Fruit fly (Drosophila melanogaster) whole organism, embryonic: ENCODE measurements around the gene Mdh2.

Experiments
- CG10274 ChIP-seq: fragments of 200-800 bp; sonication (Bioruptor generic); optimal IDR thresholded peaks from 3 replicates; lab custom pipeline; 2017; ENCODE audit warnings: missing biosample characterization, mild to moderate bottlenecking, missing genetic modification characterization
- CG10959 ChIP-seq: fragments of 200-800 bp; sonication (Bioruptor generic); IDR thresholded peaks from 2 replicates; pipeline ENCODE4 v1.3.6; 2022; ENCODE audit warnings: missing biosample characterization, missing genetic modification characterization
- CG11695 ChIP-seq: fragments of 200-800 bp; sonication (Bioruptor generic); IDR thresholded peaks from 3 replicates; pipeline ENCODE4 v1.3.6; 2022; ENCODE audit warnings: missing biosample characterization, missing genetic modification characterization
- CG1233 ChIP-seq: fragments of 200-800 bp; sonication (Bioruptor generic); optimal IDR thresholded peaks from 4 replicates; lab custom pipeline; 2018; ENCODE audit warnings: missing biosample characterization, mild to moderate bottlenecking, missing genetic modification characterization
- CG16779 ChIP-seq: fragments of 200-800 bp; sonication (Bioruptor generic); IDR thresholded peaks from 2 replicates; pipeline ENCODE4 v1.3.6; 2022; ENCODE audit warnings: missing biosample characterization, missing genetic modification characterization
- CG3065 ChIP-seq: fragments of 200-800 bp; sonication (Bioruptor generic); optimal IDR thresholded peaks from 2 replicates; lab custom pipeline; 2016; ENCODE audit warnings: missing biosample characterization, missing genetic modification characterization
- CG31365 ChIP-seq: fragments of 200-800 bp; sonication (Bioruptor generic); optimal IDR thresholded peaks from 2 replicates; lab custom pipeline; 2018; ENCODE audit warnings: missing biosample characterization, mild to moderate bottlenecking, missing genetic modification characterization
- CG32767 ChIP-seq: fragments of 200-800 bp; sonication (Bioruptor generic); IDR thresholded peaks from 2 replicates; pipeline ENCODE4 v1.3.6; 2022; ENCODE audit warnings: missing biosample characterization, missing genetic modification characterization
- CG3847 ChIP-seq: fragments of 200-800 bp; sonication (Bioruptor generic); IDR thresholded peaks from 2 replicates; pipeline ENCODE4 v1.3.6; 2022; ENCODE audit warnings: missing biosample characterization, missing genetic modification characterization
- Ets65A ChIP-seq: fragments of 200-800 bp; sonication (Bioruptor generic); peaks from one replicate; lab custom pipeline; 2016; ENCODE audit warnings: missing biosample characterization, missing genetic modification characterization
- Fer3 ChIP-seq: fragments of 200-800 bp; sonication (Bioruptor generic); optimal IDR thresholded peaks from 2 replicates; lab custom pipeline; 2018; ENCODE audit warnings: missing biosample characterization, mild to moderate bottlenecking, missing genetic modification characterization, moderate library complexity
- Hr78 ChIP-seq, 2 experiments: fragments of 200-800 bp in 1 of 2; fragments of >200 bp in 1 of 2; sonication (Bioruptor generic) in 1 of 2; optimal IDR thresholded peaks; 2 replicates each; lab custom pipeline; 2017 to 2019; ENCODE audit warnings: missing biosample characterization in 2 of 2, missing genetic modification characterization in 2 of 2, mild to moderate bottlenecking in 1 of 2, moderate library complexity in 1 of 2
- NFAT ChIP-seq: fragments of 200-800 bp; sonication (Bioruptor generic); IDR thresholded peaks from 2 replicates; pipeline ENCODE4 v1.3.6; 2022; ENCODE audit warnings: missing biosample characterization, missing genetic modification characterization
- Sin3A ChIP-seq: fragments of >200 bp; optimal IDR thresholded peaks from 2 replicates; lab custom pipeline; 2018
- Ssrp ChIP-seq: fragments of 200-800 bp; sonication (Bioruptor generic); optimal IDR thresholded peaks from 2 replicates; lab custom pipeline; 2018; ENCODE audit warnings: missing biosample characterization, mild to moderate bottlenecking, missing genetic modification characterization, moderate library complexity
- amos ChIP-seq: fragments of 200-800 bp; sonication (Bioruptor generic); IDR thresholded peaks from 2 replicates; pipeline ENCODE4 v1.3.6; 2022; ENCODE audit warnings: missing biosample characterization, missing genetic modification characterization; ENCODE audit not compliant: partially characterized antibody
- ap ChIP-seq: fragments of 200-800 bp; sonication (Bioruptor generic); IDR thresholded peaks from 2 replicates; pipeline ENCODE4 v1.3.6; 2022; ENCODE audit warnings: missing biosample characterization, missing genetic modification characterization
- cg ChIP-seq: fragments of 200-800 bp; sonication (Bioruptor generic); optimal IDR thresholded peaks from 3 replicates; lab custom pipeline; 2019; ENCODE audit warnings: missing biosample characterization, mild to moderate bottlenecking, missing genetic modification characterization, moderate library complexity
- ci ChIP-seq: fragments of 200-800 bp; sonication (Bioruptor generic); IDR thresholded peaks from 3 replicates; pipeline ENCODE4 v1.3.6; 2022; ENCODE audit warnings: missing biosample characterization, missing genetic modification characterization
- crol ChIP-seq: fragments of 200-800 bp; sonication (Bioruptor generic); IDR thresholded peaks from 2 replicates; pipeline ENCODE4 v1.3.6; 2022; ENCODE audit warnings: missing biosample characterization, missing genetic modification characterization
- cwo ChIP-seq: fragments of 200-800 bp; sonication (Bioruptor generic); optimal IDR thresholded peaks from 3 replicates; lab custom pipeline; 2017; ENCODE audit warnings: missing biosample characterization, missing genetic modification characterization, mild to moderate bottlenecking, moderate library complexity, missing genetic modification reagents
- ewg ChIP-seq: fragments of 200-800 bp; sonication (Bioruptor generic); optimal IDR thresholded peaks from 3 replicates; lab custom pipeline; 2017; ENCODE audit warnings: mild to moderate bottlenecking, missing biosample characterization, missing genetic modification reagents, missing genetic modification characterization
- grn ChIP-seq: fragments of 200-800 bp; sonication (Bioruptor generic); optimal IDR thresholded peaks from 3 replicates; lab custom pipeline; 2017; ENCODE audit warnings: missing biosample characterization, missing genetic modification characterization
- hkb ChIP-seq, 2 experiments: fragments of 200-800 bp in 1 of 2; fragments of >200 bp in 1 of 2; sonication (Bioruptor generic) in 1 of 2; IDR thresholded peaks in 1 of 2; optimal IDR thresholded peaks in 1 of 2; 2 replicates each; pipeline versions ENCODE4 v1.3.6 to Lab custom; 2017 to 2022; ENCODE audit warnings: missing biosample characterization in 1 of 2, missing genetic modification characterization in 1 of 2
- lab ChIP-seq: fragments of 200-800 bp; sonication (Bioruptor generic); optimal IDR thresholded peaks from 3 replicates; lab custom pipeline; 2017; ENCODE audit warnings: missing biosample characterization, missing genetic modification characterization, mild to moderate bottlenecking, moderate library complexity, missing genetic modification reagents
- lilli ChIP-seq: fragments of 200-800 bp; sonication (Bioruptor generic); optimal IDR thresholded peaks from 3 replicates; lab custom pipeline; 2016; ENCODE audit warnings: missing biosample characterization, missing genetic modification characterization
- nerfin-1 ChIP-seq: fragments of 200-800 bp; sonication (Bioruptor generic); optimal IDR thresholded peaks from 3 replicates; lab custom pipeline; 2019; ENCODE audit warnings: missing biosample characterization, mild to moderate bottlenecking, missing genetic modification characterization, moderate library complexity
- nerfin-2 ChIP-seq: fragments of 200-800 bp; sonication (Bioruptor generic); IDR thresholded peaks from 2 replicates; pipeline ENCODE4 v1.3.6; 2022; ENCODE audit warnings: missing biosample characterization, missing genetic modification characterization; ENCODE audit not compliant: partially characterized antibody
- pros ChIP-seq: fragments of 200-800 bp; sonication (Bioruptor generic); optimal IDR thresholded peaks from 3 replicates; lab custom pipeline; 2019; ENCODE audit warnings: missing biosample characterization, mild to moderate bottlenecking, missing genetic modification characterization, moderate library complexity
- sd ChIP-seq: fragments of 200-800 bp; sonication (Bioruptor generic); optimal IDR thresholded peaks from 3 replicates; lab custom pipeline; 2018; ENCODE audit warnings: missing biosample characterization, mild to moderate bottlenecking, missing genetic modification characterization, moderate library complexity
- seq ChIP-seq: fragments of 200-800 bp; sonication (Bioruptor generic); IDR thresholded peaks from 2 replicates; pipeline ENCODE4 v1.3.6; 2022; ENCODE audit warnings: missing biosample characterization, missing genetic modification characterization
- shn ChIP-seq: fragments of 200-800 bp; sonication (Bioruptor generic); optimal IDR thresholded peaks from 3 replicates; lab custom pipeline; 2016; ENCODE audit warnings: missing biosample characterization, missing genetic modification characterization
- sob ChIP-seq: fragments of 200-800 bp; sonication (Bioruptor generic); IDR thresholded peaks from 2 replicates; pipeline ENCODE4 v1.3.6; 2022; ENCODE audit warnings: missing biosample characterization, missing genetic modification characterization
- sqz ChIP-seq: fragments of 200-800 bp; sonication (Bioruptor generic); optimal IDR thresholded peaks from 3 replicates; lab custom pipeline; 2018; ENCODE audit warnings: missing biosample characterization, mild to moderate bottlenecking, missing genetic modification characterization
- ttk ChIP-seq: fragments of 200-800 bp; sonication (Bioruptor generic); IDR thresholded peaks from 2 replicates; pipeline ENCODE4 v2.1.2; 2022; ENCODE audit warnings: missing biosample characterization, missing genetic modification characterization
- unc-4 ChIP-seq: fragments of 200-800 bp; sonication (Bioruptor generic); IDR thresholded peaks from 2 replicates; pipeline ENCODE4 v1.3.6; 2022; ENCODE audit warnings: missing biosample characterization, missing genetic modification characterization; ENCODE audit not compliant: partially characterized antibody
- unpg ChIP-seq: fragments of 200-800 bp; sonication (Bioruptor generic); optimal IDR thresholded peaks from 3 replicates; lab custom pipeline; 2018; ENCODE audit warnings: missing biosample characterization, mild to moderate bottlenecking, missing genetic modification characterization, moderate library complexity

The Mdh2 gene

DNA sequence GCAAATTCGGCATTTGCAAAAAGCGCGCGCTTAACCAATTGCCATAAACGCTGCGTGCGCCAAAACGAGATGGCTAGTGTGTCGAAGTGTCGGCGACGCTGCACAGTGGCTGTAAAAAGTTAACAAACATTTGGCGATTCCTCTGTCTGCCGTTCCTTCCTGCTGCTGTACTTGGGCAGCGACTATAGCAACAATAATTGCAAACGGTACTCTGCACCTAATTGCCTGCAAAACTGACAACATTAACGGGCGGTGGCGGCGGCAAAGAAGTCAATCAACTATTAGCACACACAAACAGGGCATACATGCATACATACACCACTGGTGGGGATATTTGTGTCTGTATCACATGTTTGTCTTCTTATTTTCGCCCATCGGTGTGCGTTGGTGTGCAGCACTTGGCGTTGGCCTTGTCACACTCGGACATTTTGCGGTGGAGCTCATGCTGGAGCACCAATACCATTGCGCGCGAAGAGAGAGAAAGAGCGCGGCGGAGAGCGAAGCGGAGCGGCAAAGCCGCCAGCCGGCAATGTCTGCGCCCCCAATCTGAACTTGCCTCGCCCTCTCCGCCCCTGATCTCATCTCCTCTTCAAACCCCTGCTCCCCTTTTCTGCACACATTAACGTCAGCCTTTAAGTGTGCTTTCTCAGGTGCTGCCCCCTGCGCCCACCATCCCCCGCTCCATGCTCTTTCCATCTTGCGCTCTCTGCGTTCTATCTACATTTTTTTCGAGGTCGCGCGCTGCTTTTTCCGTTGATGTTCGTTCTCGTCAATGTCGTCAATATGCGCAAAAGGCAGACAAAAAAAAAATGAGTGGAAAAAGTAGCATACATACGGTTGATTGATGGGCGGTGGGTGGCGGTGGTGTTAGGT is 18.2 kb downstream of the Mdh2 start (continued):
- TF ChIP-seq CG31365 (tag; lab: Kevin White, UChicago) (no peak), CG10274 (GFP tag; lab: Kevin White, UChicago) (no peak), shn (peak; percentile 15), CG3065 (no peak), cwo (GFP tag; lab: Kevin White, UChicago) (peak; percentile 9), lilli (no peak), unpg (no peak), CG3847 (GFP tag; lab: Robert Waterston, UW) (peak; percentile 21; the same call in 1 of the 2 replicates), Fer3 (tag; lab: Kevin White, UChicago) (no peak), crol (peak; percentile 100), unc-4 (GFP tag; lab: Robert Waterston, UW) (peak; percentile 36), CG32767 (GFP tag; lab: Robert Waterston, UW) (peak; percentile 85)

DNA sequence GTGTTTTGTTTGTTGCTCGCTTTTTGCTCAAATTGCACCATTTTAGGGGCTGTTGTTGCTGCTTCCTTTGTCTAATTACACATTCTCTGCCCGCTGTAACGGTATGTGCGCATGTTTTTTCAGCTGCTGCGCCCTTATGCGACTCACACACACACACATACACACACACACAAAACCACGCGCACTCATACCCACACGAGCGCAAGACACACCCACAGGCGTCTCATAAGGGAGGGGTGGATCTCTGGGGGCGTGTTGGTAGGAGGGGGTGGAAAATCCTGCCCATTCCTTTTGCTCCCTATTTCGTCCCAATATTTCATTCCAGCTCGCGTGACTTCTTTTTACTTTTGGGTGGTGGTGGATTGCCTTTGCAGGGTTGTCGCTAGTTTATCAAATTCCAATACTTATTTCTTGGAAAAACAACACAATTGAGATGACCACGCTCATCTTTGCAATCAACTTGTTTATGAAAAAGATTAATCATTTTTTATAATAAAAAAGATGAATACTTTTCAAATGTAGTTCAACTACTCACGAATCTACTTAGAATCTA is 18.9 kb downstream of the Mdh2 start:
- TF ChIP-seq ci (GFP tag; lab: Robert Waterston, UW), result 0 out of 3 replicates have a peak, but pooled peaks have one; percentile 32
- TF ChIP-seq CG10959 (GFP tag; lab: Robert Waterston, UW), result no peak
- TF ChIP-seq lab (GFP tag; lab: Kevin White, UChicago), result peak; percentile 32
- TF ChIP-seq NFAT (GFP tag; lab: Robert Waterston, UW), result no peak
- no peak for TF ChIP-seq hkb (optimal IDR thresholded peaks at IDR 0.05; lab: Kevin White, UChicago)
- peak; percentile 23; the same call in 1 of the 2 replicates for TF ChIP-seq hkb (GFP tag; IDR thresholded peaks at IDR 0.05; lab: Robert Waterston, UW)
- TF ChIP-seq CG16779 (GFP tag; lab: Robert Waterston, UW), result 0 out of 2 replicates have a peak, but pooled peaks have one; percentile 3
- peak; percentile 17; the same call in 1 of the 2 replicates for TF ChIP-seq ap (GFP tag; lab: Robert Waterston, UW)
- peak; percentile 67 for TF ChIP-seq sd (tag; lab: Kevin White, UChicago)
- TF ChIP-seq CG1233 (GFP tag; lab: Kevin White, UChicago), result no peak
- TF ChIP-seq amos (GFP tag; lab: Robert Waterston, UW), result no peak
- peak; percentile 98 for TF ChIP-seq nerfin-1 (tag; lab: Kevin White, UChicago)
- TF ChIP-seq ttk (GFP tag; lab: Robert Waterston, UW), result 0 out of 2 replicates have a peak, but pooled peaks have one; percentile 17
- TF ChIP-seq nerfin-2 (GFP tag; lab: Robert Waterston, UW), result 0 out of 2 replicates have a peak, but pooled peaks have one; percentile 14
- TF ChIP-seq sob (GFP tag; lab: Robert Waterston, UW), result 0 out of 2 replicates have a peak, but pooled peaks have one; percentile 6
- TF ChIP-seq CG11695 (GFP tag; lab: Robert Waterston, UW), result 0 out of 3 replicates have a peak, but pooled peaks have one; percentile 19
- peak; percentile 0 for TF ChIP-seq Ssrp
- TF ChIP-seq Ets65A (GFP tag; lab: Kevin White, UChicago), result peak; percentile 29
- peak; percentile 17 for TF ChIP-seq sqz (GFP tag; lab: Kevin White, UChicago)
- TF ChIP-seq Hr78 (GFP tag; optimal IDR thresholded peaks at IDR 0.05; lab: Kevin White, UChicago), result no peak
- TF ChIP-seq Sin3A, result no peak
- TF ChIP-seq cg (GFP tag; lab: Kevin White, UChicago), result peak; percentile 35
- peak; percentile 74 for TF ChIP-seq pros
- no peak for TF ChIP-seq grn (GFP tag; lab: Kevin White, UChicago)
- peak; percentile 16; the same call in 1 of the 2 replicates for TF ChIP-seq seq (GFP tag; lab: Robert Waterston, UW)
- peak; percentile 53 for TF ChIP-seq ewg
